Worm (Caenorhabditis elegans): ENCODE measurements around the gene ncx-9.
A peak's percentile ranks its signal among the peaks of the same experiment; 100 is the strongest.

DNA sequence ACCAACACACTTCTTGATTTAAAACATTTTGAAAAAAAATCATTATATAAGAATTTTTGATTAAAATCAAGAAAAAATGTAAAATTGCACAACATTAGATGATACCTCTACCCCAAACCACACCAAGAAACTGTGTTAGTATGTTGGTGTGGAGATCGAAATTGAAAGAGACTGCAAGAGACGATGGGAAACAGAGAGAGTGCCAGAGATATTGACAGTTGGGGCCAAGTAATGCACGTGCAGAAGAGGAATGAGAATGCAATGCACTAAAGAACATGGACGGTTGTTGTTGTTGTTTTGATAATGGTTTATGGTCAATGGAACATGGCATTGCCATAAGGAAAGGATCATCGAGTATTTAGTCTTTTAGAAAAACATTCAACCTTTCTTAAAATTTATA, 37.1 kb upstream of the ncx-9 start:
- TF ChIP-seq F16B12.6 (tag; optimal IDR thresholded peaks at IDR 0.05) (no peak), sptf-1 (tag; optimal IDR thresholded peaks at IDR 0.05) (no peak), mdl-1 (tag; optimal IDR thresholded peaks at IDR 0.05) (peak in 1 of 2 experiments; percentile 86), unc-130 (tag; optimal IDR thresholded peaks at IDR 0.05) (no peak), alr-1 (tag; optimal IDR thresholded peaks at IDR 0.05; ENCODE audit: borderline replicate concordance) (no peak), snpc-4 (tag; optimal IDR thresholded peaks at IDR 0.05) (no peak), pqm-1 (tag; optimal IDR thresholded peaks at IDR 0.05) (no peak), nhr-28 (tag; optimal IDR thresholded peaks at IDR 0.05) (no peak), efl-3 (GFP tag; optimal IDR thresholded peaks at IDR 0.05) (no peak), nhr-11 (tag; optimal IDR thresholded peaks at IDR 0.05) (no peak), ama-1 (optimal IDR thresholded peaks at IDR 0.05) (no peak)

All from whole organism, L1 larva.